Fruit fly (Drosophila melanogaster): Measurements from ENCODE around the gene CG14630.

CG14630 gene

dm6 chrX:1051251-1051629, 19.9 kb downstream of the CG14630 start, which contains the start of gene CG14629:
Gene CG14629 (plus strand): TSS chrX:1051525.
- TF ChIP-seq CG15710 (tag; optimal IDR thresholded peaks at IDR 0.05) = no peak
- TF ChIP-seq Pif1B (GFP tag; optimal IDR thresholded peaks at IDR 0.05) = no peak
- TF ChIP-seq EcR (GFP tag; optimal IDR thresholded peaks at IDR 0.05) = peak; percentile 75
- no peak for TF ChIP-seq CG12605 (GFP tag; IDR thresholded peaks at IDR 0.05)
- TF ChIP-seq Ets98B (GFP tag; IDR thresholded peaks at IDR 0.05) = no peak
- no peak for TF ChIP-seq CG32121 (GFP tag; IDR thresholded peaks at IDR 0.05)
- TF ChIP-seq CG17806 (tag; optimal IDR thresholded peaks at IDR 0.05) = no peak
- TF ChIP-seq CG14655 (GFP tag; optimal IDR thresholded peaks at IDR 0.05) = no peak
- TF ChIP-seq CG4496 (GFP tag; IDR thresholded peaks at IDR 0.05) = 0 out of 3 replicates have a peak, but pooled peaks have one; percentile 18
- TF ChIP-seq CG9948 (tag; optimal IDR thresholded peaks at IDR 0.05) = no peak
- no peak for TF ChIP-seq CG8159 (tag; optimal IDR thresholded peaks at IDR 0.05)
- TF ChIP-seq CG34367 (tag; optimal IDR thresholded peaks at IDR 0.05) = no peak
- no peak for TF ChIP-seq gl (tag; optimal IDR thresholded peaks at IDR 0.05)
- no peak for TF ChIP-seq D1 (tag; optimal IDR thresholded peaks at IDR 0.05)
- no peak for TF ChIP-seq Pif1A (GFP tag; optimal IDR thresholded peaks at IDR 0.05)
- TF ChIP-seq CG13204 (GFP tag; optimal IDR thresholded peaks at IDR 0.05) = no peak

- TF ChIP-seq CG34367 (tag; optimal IDR thresholded peaks at IDR 0.05) (peak; percentile 65), Snoo (tag; optimal IDR thresholded peaks at IDR 0.05) (peak; percentile 63), CG14655 (GFP tag; optimal IDR thresholded peaks at IDR 0.05) (peak; percentile 62), CG17806 (tag; optimal IDR thresholded peaks at IDR 0.05) (peak; percentile 62), CG15710 (tag; optimal IDR thresholded peaks at IDR 0.05) (peak; percentile 68), CG32121 (GFP tag; IDR thresholded peaks at IDR 0.05) (peak; percentile 67), CG10348 (GFP tag; IDR thresholded peaks at IDR 0.05) (no peak), gl (tag; optimal IDR thresholded peaks at IDR 0.05) (peak; percentile 7), rn (GFP tag; IDR thresholded peaks at IDR 0.05) (peak; percentile 38; the same call in 1 of the 2 replicates), Pif1B (GFP tag; optimal IDR thresholded peaks at IDR 0.05) (peak; percentile 47), CG8301 (tag; optimal IDR thresholded peaks at IDR 0.05) (peak; percentile 57), CG8159 (tag; optimal IDR thresholded peaks at IDR 0.05) (peak; percentile 71), fd96Ca (GFP tag; IDR thresholded peaks at IDR 0.05) (peak; percentile 71; the same call in 2 of the 3 replicates), CG13204 (GFP tag; optimal IDR thresholded peaks at IDR 0.05) (peak; percentile 23), EcR (GFP tag; optimal IDR thresholded peaks at IDR 0.05) (peak; percentile 56), CG12605 (GFP tag; IDR thresholded peaks at IDR 0.05) (no peak), Pif1A (GFP tag; optimal IDR thresholded peaks at IDR 0.05) (peak; percentile 52), CG4496 (GFP tag; IDR thresholded peaks at IDR 0.05) (peak; percentile 77), Ets98B (GFP tag; IDR thresholded peaks at IDR 0.05) (peak; percentile 49), D1 (tag; optimal IDR thresholded peaks at IDR 0.05) (no peak), CG9948 (tag; optimal IDR thresholded peaks at IDR 0.05) (peak; percentile 51)
Observed at dm6 chrX:1052684-1053389, 21.5 kb downstream of the CG14630 start.

- TF ChIP-seq CG8159 (tag; optimal IDR thresholded peaks at IDR 0.05) (no peak), CG4496 (GFP tag; IDR thresholded peaks at IDR 0.05) (peak; percentile 55; the same call in 1 of the 3 replicates)
Observed at dm6 chrX:1056338-1056737, 25.0 kb downstream of the CG14630 start.

- TF ChIP-seq Pif1B (GFP tag; optimal IDR thresholded peaks at IDR 0.05) (no peak), CG17806 (tag; optimal IDR thresholded peaks at IDR 0.05) (no peak), CG9948 (tag; optimal IDR thresholded peaks at IDR 0.05) (no peak), CG13204 (GFP tag; optimal IDR thresholded peaks at IDR 0.05) (no peak), CG34367 (tag; optimal IDR thresholded peaks at IDR 0.05) (no peak), CG8301 (tag; optimal IDR thresholded peaks at IDR 0.05) (no peak), D1 (tag; optimal IDR thresholded peaks at IDR 0.05) (no peak), EcR (GFP tag; optimal IDR thresholded peaks at IDR 0.05) (no peak), CG10348 (GFP tag; IDR thresholded peaks at IDR 0.05) (no peak), gl (tag; optimal IDR thresholded peaks at IDR 0.05) (no peak), CG15710 (tag; optimal IDR thresholded peaks at IDR 0.05) (no peak), Snoo (tag; optimal IDR thresholded peaks at IDR 0.05) (no peak), CG12605 (GFP tag; IDR thresholded peaks at IDR 0.05) (no peak), CG4496 (GFP tag; IDR thresholded peaks at IDR 0.05) (no peak)
Observed at dm6 chrX:1063143-1063542, 31.8 kb downstream of the CG14630 start.

- TF ChIP-seq CG32121 (GFP tag; IDR thresholded peaks at IDR 0.05) (0 out of 2 replicates have a peak, but pooled peaks have one; percentile 41), D1 (tag; optimal IDR thresholded peaks at IDR 0.05) (no peak), CG12605 (GFP tag; IDR thresholded peaks at IDR 0.05) (no peak), CG34367 (tag; optimal IDR thresholded peaks at IDR 0.05) (peak; percentile 7), rn (GFP tag; IDR thresholded peaks at IDR 0.05) (no peak), Ets98B (GFP tag; IDR thresholded peaks at IDR 0.05) (no peak), gl (tag; optimal IDR thresholded peaks at IDR 0.05) (no peak), CG13204 (GFP tag; optimal IDR thresholded peaks at IDR 0.05) (no peak), Pif1A (GFP tag; optimal IDR thresholded peaks at IDR 0.05) (peak; percentile 43), CG17806 (tag; optimal IDR thresholded peaks at IDR 0.05) (peak; percentile 37), CG8159 (tag; optimal IDR thresholded peaks at IDR 0.05) (peak; percentile 27), Pif1B (GFP tag; optimal IDR thresholded peaks at IDR 0.05) (peak; percentile 49), CG9948 (tag; optimal IDR thresholded peaks at IDR 0.05) (peak; percentile 41), EcR (GFP tag; optimal IDR thresholded peaks at IDR 0.05) (no peak), CG15710 (tag; optimal IDR thresholded peaks at IDR 0.05) (peak; percentile 44), fd96Ca (GFP tag; IDR thresholded peaks at IDR 0.05) (no peak), CG14655 (GFP tag; optimal IDR thresholded peaks at IDR 0.05) (peak; percentile 70), CG10348 (GFP tag; IDR thresholded peaks at IDR 0.05) (no peak), CG8301 (tag; optimal IDR thresholded peaks at IDR 0.05) (peak; percentile 45), Snoo (tag; optimal IDR thresholded peaks at IDR 0.05) (no peak), CG4496 (GFP tag; IDR thresholded peaks at IDR 0.05) (0 out of 3 replicates have a peak, but pooled peaks have one; percentile 47)
Observed at dm6 chrX:1080715-1081114, 49.4 kb downstream of the CG14630 start.
